Fruit fly (Drosophila melanogaster) Kc167 (cell line): ENCODE results near the gene TpnC25D.

Experiments
- Myc ChIP-seq: fragments of >200 bp; optimal IDR thresholded peaks from 2 replicates; lab custom pipeline; 2017; ENCODE audit warnings: missing external identifiers
- psq ChIP-seq: fragments of >200 bp; optimal IDR thresholded peaks from 2 replicates; lab custom pipeline; 2017; ENCODE audit warnings: missing external identifiers

dm6 chr2L:5264157-5264556, 47.7 kb downstream of the TpnC25D start:
- no peak for TF ChIP-seq psq (lab: Kevin White, UChicago)
- no peak for TF ChIP-seq Myc (lab: Kevin White, UChicago)
